Fruit fly (Drosophila melanogaster) whole organism, embryonic: ENCODE data around the gene Ae2.

Source experiments
- Ada2b ChIP-seq: fragments of 200-800 bp; sonication (Bioruptor generic); IDR thresholded peaks from 2 replicates; pipeline ENCODE4 v1.3.6; 2022; ENCODE audit warnings: missing biosample characterization, missing genetic modification characterization
- Antp ChIP-seq: fragments of 200-800 bp; sonication (Bioruptor generic); optimal IDR thresholded peaks from 3 replicates; lab custom pipeline; 2016; ENCODE audit warnings: missing biosample characterization, missing genetic modification characterization
- CG10147 ChIP-seq: fragments of 200-800 bp; sonication (Bioruptor generic); optimal IDR thresholded peaks from 2 replicates; lab custom pipeline; 2019; ENCODE audit warnings: missing biosample characterization, mild to moderate bottlenecking, missing genetic modification characterization, moderate library complexity
- CG1024 ChIP-seq: fragments of 200-800 bp; sonication (Bioruptor generic); IDR thresholded peaks from 2 replicates; pipeline ENCODE4 v1.3.6; 2022; ENCODE audit warnings: missing biosample characterization, missing genetic modification characterization
- CG11398 ChIP-seq: fragments of 200-800 bp; sonication (Bioruptor generic); optimal IDR thresholded peaks from 2 replicates; lab custom pipeline; 2016; ENCODE audit warnings: missing biosample characterization, missing genetic modification characterization
- CG11695 ChIP-seq: fragments of 200-800 bp; sonication (Bioruptor generic); IDR thresholded peaks from 3 replicates; pipeline ENCODE4 v1.3.6; 2022; ENCODE audit warnings: missing biosample characterization, missing genetic modification characterization
- CG12219 ChIP-seq: fragments of 200-800 bp; sonication (Bioruptor generic); optimal IDR thresholded peaks from 3 replicates; lab custom pipeline; 2018; ENCODE audit warnings: missing biosample characterization, mild to moderate bottlenecking, missing genetic modification characterization
- CG12391 ChIP-seq: fragments of 200-800 bp; sonication (Bioruptor generic); optimal IDR thresholded peaks from 3 replicates; lab custom pipeline; 2018; ENCODE audit warnings: missing biosample characterization, mild to moderate bottlenecking, missing genetic modification characterization, moderate library complexity
- CG13775 ChIP-seq: fragments of 200-800 bp; sonication (Bioruptor generic); optimal IDR thresholded peaks from 3 replicates; lab custom pipeline; 2017; ENCODE audit warnings: missing biosample characterization, mild to moderate bottlenecking, missing genetic modification characterization
- CG15011 ChIP-seq: fragments of 200-800 bp; sonication (Bioruptor generic); optimal IDR thresholded peaks from 3 replicates; lab custom pipeline; 2018; ENCODE audit warnings: missing biosample characterization, mild to moderate bottlenecking, missing genetic modification characterization
- CG15269 ChIP-seq: fragments of 200-800 bp; sonication (Bioruptor generic); optimal IDR thresholded peaks from 2 replicates; lab custom pipeline; 2018; ENCODE audit warnings: missing biosample characterization, mild to moderate bottlenecking, missing genetic modification characterization, moderate library complexity
- CG17612 ChIP-seq: fragments of 200-800 bp; sonication (Bioruptor generic); IDR thresholded peaks from 2 replicates; pipeline ENCODE4 v1.3.6; 2022; ENCODE audit warnings: missing biosample characterization, missing genetic modification characterization
- CG1792 ChIP-seq: fragments of 200-800 bp; sonication (Bioruptor generic); optimal IDR thresholded peaks from 2 replicates; lab custom pipeline; 2016; ENCODE audit warnings: missing biosample characterization, missing genetic modification characterization
- CG18476 ChIP-seq: fragments of 200-800 bp; sonication (Bioruptor generic); optimal IDR thresholded peaks from 2 replicates; lab custom pipeline; 2016; ENCODE audit warnings: missing biosample characterization, mild to moderate bottlenecking, missing genetic modification characterization
- CG18619 ChIP-seq: fragments of 200-800 bp; sonication (Bioruptor generic); optimal IDR thresholded peaks from 3 replicates; lab custom pipeline; 2017; ENCODE audit warnings: missing biosample characterization, mild to moderate bottlenecking, missing genetic modification characterization
- CG30431 ChIP-seq: fragments of 200-800 bp; sonication (Bioruptor generic); optimal IDR thresholded peaks from 2 replicates; lab custom pipeline; 2017; ENCODE audit warnings: missing biosample characterization, missing genetic modification characterization
- CG31365 ChIP-seq: fragments of 200-800 bp; sonication (Bioruptor generic); optimal IDR thresholded peaks from 2 replicates; lab custom pipeline; 2018; ENCODE audit warnings: missing biosample characterization, mild to moderate bottlenecking, missing genetic modification characterization
- CG31388 ChIP-seq: fragments of 200-800 bp; sonication (Bioruptor generic); optimal IDR thresholded peaks from 2 replicates; lab custom pipeline; 2016; ENCODE audit warnings: missing biosample characterization, missing genetic modification characterization
- CG3163 ChIP-seq: fragments of 200-800 bp; sonication (Bioruptor generic); optimal IDR thresholded peaks from 3 replicates; lab custom pipeline; 2016; ENCODE audit warnings: missing biosample characterization, missing genetic modification characterization
- CG34376 ChIP-seq: fragments of 200-800 bp; sonication (Bioruptor generic); optimal IDR thresholded peaks from 2 replicates; lab custom pipeline; 2018; ENCODE audit warnings: missing biosample characterization, mild to moderate bottlenecking, missing genetic modification characterization
- CG4424 ChIP-seq: fragments of 200-800 bp; sonication (Bioruptor generic); optimal IDR thresholded peaks from 3 replicates; lab custom pipeline; 2016; ENCODE audit warnings: missing biosample characterization, missing genetic modification characterization
- CG6683 ChIP-seq: fragments of 200-800 bp; sonication (Bioruptor generic); optimal IDR thresholded peaks from 2 replicates; lab custom pipeline; 2017; ENCODE audit warnings: missing biosample characterization, mild to moderate bottlenecking, missing genetic modification characterization, missing genetic modification reagents
- CG7271 ChIP-seq: fragments of 200-800 bp; sonication (Bioruptor generic); optimal IDR thresholded peaks from 2 replicates; lab custom pipeline; 2018; ENCODE audit warnings: missing biosample characterization, mild to moderate bottlenecking, missing genetic modification characterization, moderate library complexity
- CG7928 ChIP-seq: fragments of 200-800 bp; sonication (Bioruptor generic); optimal IDR thresholded peaks from 2 replicates; lab custom pipeline; 2017; ENCODE audit warnings: missing biosample characterization, mild to moderate bottlenecking, missing genetic modification characterization
- CG7963 ChIP-seq: fragments of 200-800 bp; sonication (Bioruptor generic); IDR thresholded peaks from 3 replicates; pipeline ENCODE4 v1.3.6; 2022; ENCODE audit warnings: missing biosample characterization, missing genetic modification characterization; ENCODE audit not compliant: partially characterized antibody
- CrebB ChIP-seq: fragments of 200-800 bp; sonication (Bioruptor generic); optimal IDR thresholded peaks from 3 replicates; lab custom pipeline; 2018; ENCODE audit warnings: missing biosample characterization, mild to moderate bottlenecking, missing genetic modification characterization
- D19A ChIP-seq: fragments of 200-800 bp; optimal IDR thresholded peaks from 3 replicates; lab custom pipeline; 2019; ENCODE audit warnings: missing biosample characterization, mild to moderate bottlenecking, missing genetic modification characterization, moderate library complexity
- Dip2 ChIP-seq: fragments of 200-800 bp; sonication (Bioruptor generic); IDR thresholded peaks from 2 replicates; pipeline ENCODE4 v1.3.6; 2022; ENCODE audit warnings: missing biosample characterization, missing genetic modification characterization
- Ets65A ChIP-seq: fragments of 200-800 bp; sonication (Bioruptor generic); peaks from one replicate; lab custom pipeline; 2016; ENCODE audit warnings: missing biosample characterization, missing genetic modification characterization
- Gsc ChIP-seq: fragments of 200-800 bp; sonication (Bioruptor generic); IDR thresholded peaks from 2 replicates; pipeline ENCODE4 v1.3.6; 2022; ENCODE audit warnings: missing biosample characterization, missing genetic modification characterization
- HHEX ChIP-seq: fragments of 200-800 bp; sonication (Bioruptor generic); optimal IDR thresholded peaks from 3 replicates; lab custom pipeline; 2017; ENCODE audit warnings: missing biosample characterization, mild to moderate bottlenecking, missing genetic modification characterization, missing genetic modification reagents
- HLH3B ChIP-seq: fragments of 200-800 bp; sonication (Bioruptor generic); IDR thresholded peaks from 2 replicates; pipeline ENCODE4 v1.3.6; 2022; ENCODE audit warnings: missing biosample characterization, missing genetic modification characterization
- Hmr ChIP-seq: fragments of 200-800 bp; sonication (Bioruptor generic); optimal IDR thresholded peaks from 3 replicates; lab custom pipeline; 2017; ENCODE audit warnings: mild to moderate bottlenecking, missing biosample characterization, missing genetic modification reagents, missing genetic modification characterization
- Kr ChIP-seq: fragments of 200-800 bp; sonication (Bioruptor generic); optimal IDR thresholded peaks from 2 replicates; lab custom pipeline; 2017; ENCODE audit warnings: missing biosample characterization, mild to moderate bottlenecking, missing genetic modification characterization
- NK7.1 ChIP-seq: fragments of 200-800 bp; sonication (Bioruptor generic); optimal IDR thresholded peaks from 3 replicates; lab custom pipeline; 2016; ENCODE audit warnings: missing biosample characterization, missing genetic modification characterization
- Nf-YB ChIP-seq: fragments of 200-800 bp; sonication (Bioruptor generic); optimal IDR thresholded peaks from 3 replicates; lab custom pipeline; 2019; ENCODE audit warnings: missing biosample characterization, mild to moderate bottlenecking, missing genetic modification characterization, moderate library complexity
- Sin3A ChIP-seq: fragments of >200 bp; optimal IDR thresholded peaks from 2 replicates; lab custom pipeline; 2018
- Six4 ChIP-seq: fragments of 200-800 bp; sonication (Bioruptor generic); optimal IDR thresholded peaks from 2 replicates; lab custom pipeline; 2016; ENCODE audit warnings: missing biosample characterization, missing genetic modification characterization
- az2 ChIP-seq: fragments of 200-800 bp; sonication (Bioruptor generic); optimal IDR thresholded peaks from 3 replicates; lab custom pipeline; 2016; ENCODE audit warnings: missing biosample characterization, missing genetic modification characterization
- chm ChIP-seq: fragments of 200-800 bp; sonication (Bioruptor generic); IDR thresholded peaks from 2 replicates; pipeline ENCODE4 v1.3.6; 2022; ENCODE audit warnings: missing biosample characterization, missing genetic modification characterization
- emc ChIP-seq: fragments of 200-800 bp; sonication (Bioruptor generic); optimal IDR thresholded peaks from 2 replicates; lab custom pipeline; 2016; ENCODE audit warnings: missing biosample characterization, missing genetic modification characterization
- esg ChIP-seq: fragments of 200-800 bp; sonication (Bioruptor generic); conservative IDR thresholded peaks from 2 replicates; pipeline ENCODE4 v1.3.6; 2022; ENCODE audit warnings: missing biosample characterization, missing genetic modification characterization
- fru ChIP-seq: fragments of >200 bp; optimal IDR thresholded peaks from 2 replicates; lab custom pipeline; 2017
- gce ChIP-seq: fragments of 200-800 bp; sonication (Bioruptor generic); IDR thresholded peaks from 3 replicates; pipeline ENCODE4 v1.3.6; 2022; ENCODE audit warnings: missing biosample characterization, missing genetic modification characterization
- gcm ChIP-seq: fragments of 200-800 bp; sonication (Bioruptor generic); optimal IDR thresholded peaks from 2 replicates; lab custom pipeline; 2019; ENCODE audit warnings: missing biosample characterization, mild to moderate bottlenecking, missing genetic modification characterization, moderate library complexity
- grn ChIP-seq: fragments of 200-800 bp; sonication (Bioruptor generic); optimal IDR thresholded peaks from 3 replicates; lab custom pipeline; 2017; ENCODE audit warnings: missing biosample characterization, missing genetic modification characterization
- hb ChIP-seq: fragments of 200-800 bp; sonication (Bioruptor generic); IDR thresholded peaks from 3 replicates; pipeline ENCODE4 v1.3.6; 2022; ENCODE audit warnings: missing biosample characterization, missing genetic modification characterization; ENCODE audit not compliant: partially characterized antibody
- lilli ChIP-seq: fragments of 200-800 bp; sonication (Bioruptor generic); optimal IDR thresholded peaks from 3 replicates; lab custom pipeline; 2016; ENCODE audit warnings: missing biosample characterization, missing genetic modification characterization
- oc ChIP-seq: fragments of 200-800 bp; sonication (Bioruptor generic); optimal IDR thresholded peaks from 2 replicates; lab custom pipeline; 2018; ENCODE audit warnings: missing biosample characterization, mild to moderate bottlenecking, missing genetic modification characterization, moderate library complexity
- pros ChIP-seq: fragments of 200-800 bp; sonication (Bioruptor generic); optimal IDR thresholded peaks from 3 replicates; lab custom pipeline; 2019; ENCODE audit warnings: missing biosample characterization, mild to moderate bottlenecking, missing genetic modification characterization, moderate library complexity
- yki ChIP-seq: fragments of >200 bp; optimal IDR thresholded peaks from 3 replicates; lab custom pipeline; 2018

Gene Ae2

dm6 chr3L:9713828-9714536 lies 49.4 kb upstream of the Ae2 start, which contains the start of gene vsg (continued):
- peak; percentile 52; the same call in 1 of the 2 replicates for TF ChIP-seq chm (GFP tag; lab: Robert Waterston, UW)
- peak; percentile 62 for TF ChIP-seq CG30431 (GFP tag; lab: Kevin White, UChicago)
- TF ChIP-seq D19A: peak; percentile 78
- peak; percentile 1 for TF ChIP-seq grn (GFP tag; lab: Kevin White, UChicago)
- TF ChIP-seq oc (tag; lab: Kevin White, UChicago): peak; percentile 46
- TF ChIP-seq CrebB (tag; lab: Kevin White, UChicago): peak; percentile 6
- TF ChIP-seq CG11398 (GFP tag; lab: Kevin White, UChicago): no peak
- no peak for TF ChIP-seq CG7271
- TF ChIP-seq Gsc (GFP tag; lab: Robert Waterston, UW): no peak
- TF ChIP-seq hb (GFP tag; lab: Robert Waterston, UW): peak; percentile 80
- TF ChIP-seq Hmr (GFP tag; lab: Kevin White, UChicago): peak; percentile 75
- peak; percentile 76 for TF ChIP-seq CG10147
- TF ChIP-seq CG15011: no peak
- peak; percentile 61; the same call in 1 of the 2 replicates for TF ChIP-seq HLH3B (GFP tag; lab: Robert Waterston, UW)
- no peak for TF ChIP-seq Dip2 (GFP tag; lab: Robert Waterston, UW)
- no peak for TF ChIP-seq CG31365 (tag; lab: Kevin White, UChicago)
- TF ChIP-seq Sin3A (lab: Kevin White, UChicago): peak; percentile 31
- no peak for TF ChIP-seq gce
- TF ChIP-seq emc (GFP tag; lab: Kevin White, UChicago): peak; percentile 15
- peak; percentile 74 for TF ChIP-seq CG18619 (GFP tag; lab: Kevin White, UChicago)
- TF ChIP-seq CG18476: peak; percentile 75
- TF ChIP-seq CG11695 (GFP tag; lab: Robert Waterston, UW): peak; percentile 67; the same call in 1 of the 3 replicates
- TF ChIP-seq fru: no peak
- peak; percentile 59 for TF ChIP-seq Six4
- peak; percentile 48 for TF ChIP-seq gcm (GFP tag; lab: Kevin White, UChicago)
- peak; percentile 91 for TF ChIP-seq CG13775 (GFP tag; lab: Kevin White, UChicago)
- no peak for TF ChIP-seq yki (lab: Kevin White, UChicago)
- TF ChIP-seq Antp: peak; percentile 35
- TF ChIP-seq Kr (GFP tag; lab: Kevin White, UChicago): no peak
- TF ChIP-seq CG7963: peak; percentile 84
- peak; percentile 5 for TF ChIP-seq CG31388 (GFP tag; lab: Kevin White, UChicago)
- peak; percentile 72 for TF ChIP-seq Nf-YB
- TF ChIP-seq Ets65A (GFP tag; lab: Kevin White, UChicago): peak; percentile 95
- TF ChIP-seq HHEX (GFP tag; lab: Kevin White, UChicago): peak; percentile 9
- TF ChIP-seq NK7.1 (GFP tag; lab: Kevin White, UChicago): no peak
- no peak for TF ChIP-seq CG12219 (GFP tag; lab: Kevin White, UChicago)
- no peak; the same call in 1 of the 2 replicates for TF ChIP-seq Ada2b (GFP tag; lab: Robert Waterston, UW)
- TF ChIP-seq lilli (GFP tag; lab: Kevin White, UChicago): peak; percentile 73
- TF ChIP-seq CG1792 (GFP tag; lab: Kevin White, UChicago): peak; percentile 34
- TF ChIP-seq CG34376 (GFP tag; lab: Kevin White, UChicago): no peak
- TF ChIP-seq pros (GFP tag; lab: Kevin White, UChicago): peak; percentile 17
- TF ChIP-seq CG6683 (GFP tag; lab: Kevin White, UChicago): peak; percentile 35
- TF ChIP-seq CG15269 (tag; lab: Kevin White, UChicago): peak; percentile 86
- TF ChIP-seq esg (GFP tag; lab: Robert Waterston, UW): peak; percentile 72; the same call in 1 of the 2 replicates
- TF ChIP-seq CG12391 (tag; lab: Kevin White, UChicago): peak; percentile 91
- peak; percentile 73 for TF ChIP-seq CG4424 (GFP tag; lab: Kevin White, UChicago)
- peak; percentile 92 for TF ChIP-seq CG7928 (GFP tag; lab: Kevin White, UChicago)
- TF ChIP-seq CG3163 (GFP tag; lab: Kevin White, UChicago): no peak
- peak; percentile 49; the same call in 1 of the 2 replicates for TF ChIP-seq CG17612 (GFP tag; lab: Robert Waterston, UW)
- TF ChIP-seq az2: peak; percentile 83
- TF ChIP-seq CG1024 (GFP tag; lab: Robert Waterston, UW): no peak; the same call in 1 of the 2 replicates
